Worm (Caenorhabditis elegans): ENCODE results near the gene Y56A3A.16.

DNA sequence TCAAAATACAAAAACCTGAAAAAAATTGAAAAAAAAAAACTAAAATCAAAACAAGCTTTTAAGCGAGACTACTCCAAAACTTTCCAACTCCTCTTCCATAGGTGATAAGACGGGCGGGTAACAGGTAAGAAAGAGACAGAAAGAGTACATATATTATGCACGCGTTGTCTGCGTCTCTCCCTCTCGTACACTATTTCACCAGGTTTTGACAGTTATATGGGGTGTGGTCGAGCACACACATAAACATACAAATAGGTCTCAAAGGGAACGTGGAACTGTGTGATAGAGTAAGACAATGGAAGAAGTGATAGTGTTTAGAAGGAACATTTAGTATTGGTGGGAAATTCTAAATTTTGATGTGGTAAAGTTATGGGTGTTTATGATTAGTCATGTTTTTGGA, 32.6 kb downstream of the Y56A3A.16 start:
- TF ChIP-seq ham-2 (GFP tag; optimal IDR thresholded peaks at IDR 0.05) (no peak), drap-1 (GFP tag; optimal IDR thresholded peaks at IDR 0.05) (no peak), pha-4 (tag; optimal IDR thresholded peaks at IDR 0.05) (no peak), ces-1 (GFP tag; optimal IDR thresholded peaks at IDR 0.05) (no peak), ztf-11 (tag; optimal IDR thresholded peaks at IDR 0.05) (no peak), elt-3 (tag; optimal IDR thresholded peaks at IDR 0.05) (no peak), unc-62 (GFP tag; optimal IDR thresholded peaks at IDR 0.05) (no peak), sptf-1 (tag; optimal IDR thresholded peaks at IDR 0.05) (no peak), lsy-2 (tag; optimal IDR thresholded peaks at IDR 0.05) (no peak), mep-1 (tag; optimal IDR thresholded peaks at IDR 0.05) (no peak)

Measured in whole organism, mixed stage, embryonic.